Fruit fly (Drosophila melanogaster): Measurements from ENCODE around the gene Eo.

The Eo gene

dm6 chrX:14918750-14919247 is at the start of gene Eo:
TSS of gene Eo (minus strand) at chrX:14918800.
- no peak for TF ChIP-seq tj (GFP tag; optimal IDR thresholded peaks at IDR 0.05)
- TF ChIP-seq kay (GFP tag; ENCODE audit: borderline replicate concordance), result peak; percentile 38
- TF ChIP-seq cnc (optimal IDR thresholded peaks at IDR 0.05), result no peak
- no peak for TF ChIP-seq CG14711 (tag; optimal IDR thresholded peaks at IDR 0.05)
- no peak for TF ChIP-seq pad (GFP tag; optimal IDR thresholded peaks at IDR 0.05)
- TF ChIP-seq Crg-1 (GFP tag; optimal IDR thresholded peaks at IDR 0.05), result no peak
- no peak for TF ChIP-seq ovo (GFP tag; optimal IDR thresholded peaks at IDR 0.05)
- peak; percentile 25 for TF ChIP-seq Hr96 (GFP tag; optimal IDR thresholded peaks at IDR 0.05)
- TF ChIP-seq CG7045 (GFP tag; optimal IDR thresholded peaks at IDR 0.05), result no peak
- peak; percentile 0 for TF ChIP-seq CG7101 (tag; optimal IDR thresholded peaks at IDR 0.05)
- TF ChIP-seq Mnt (GFP tag; optimal IDR thresholded peaks at IDR 0.05), result no peak
- no peak for TF ChIP-seq CG12768 (GFP tag; optimal IDR thresholded peaks at IDR 0.05)
- TF ChIP-seq CG1620 (GFP tag; optimal IDR thresholded peaks at IDR 0.05), result no peak
- peak; percentile 3 for TF ChIP-seq CG5204 (GFP tag; optimal IDR thresholded peaks at IDR 0.05)
- no peak for TF ChIP-seq CG33017 (tag; optimal IDR thresholded peaks at IDR 0.05)
- TF ChIP-seq bab1 (GFP tag; optimal IDR thresholded peaks at IDR 0.05), result peak; percentile 3
- no peak for TF ChIP-seq cic (GFP tag; optimal IDR thresholded peaks at IDR 0.05)

dm6 chrX:14960856-14961255 is 42.3 kb upstream of the Eo start:
- TF ChIP-seq kay (GFP tag; ENCODE audit: borderline replicate concordance), result no peak
- TF ChIP-seq pad (GFP tag; optimal IDR thresholded peaks at IDR 0.05), result no peak
- no peak for TF ChIP-seq ovo (GFP tag; optimal IDR thresholded peaks at IDR 0.05)

dm6 chrX:14955050-14955783 is 36.6 kb upstream of the Eo start, which contains the start of the genes CG9030 and eag:
TSS of gene CG9030 (minus strand) at chrX:14955100.
TSS of gene eag (plus strand) at chrX:14955477.
- TF ChIP-seq ovo (GFP tag; optimal IDR thresholded peaks at IDR 0.05) (peak; percentile 64), CG33017 (tag; optimal IDR thresholded peaks at IDR 0.05) (no peak), tj (GFP tag; optimal IDR thresholded peaks at IDR 0.05) (no peak)

dm6 chrX:14953896-14954295 is 35.3 kb upstream of the Eo start:
- TF ChIP-seq CG7045 (GFP tag; optimal IDR thresholded peaks at IDR 0.05), result no peak
- peak; percentile 31 for TF ChIP-seq CG7101 (tag; optimal IDR thresholded peaks at IDR 0.05)
- TF ChIP-seq Clk (GFP tag; optimal IDR thresholded peaks at IDR 0.05), result no peak
- peak; percentile 7 for TF ChIP-seq bab1 (GFP tag; optimal IDR thresholded peaks at IDR 0.05)
- peak; percentile 65 for TF ChIP-seq CG1620 (GFP tag; optimal IDR thresholded peaks at IDR 0.05)
- peak; percentile 7 for TF ChIP-seq Hr96 (GFP tag; optimal IDR thresholded peaks at IDR 0.05)

dm6 chrX:14952845-14953720 is 34.5 kb upstream of the Eo start, which contains the start of gene pdgy:
TSS of gene pdgy (minus strand) at chrX:14953532.
- TF ChIP-seq toe (GFP tag; optimal IDR thresholded peaks at IDR 0.05) (peak; percentile 32), cic (GFP tag; optimal IDR thresholded peaks at IDR 0.05) (peak; percentile 28), Hr96 (GFP tag; optimal IDR thresholded peaks at IDR 0.05) (peak; percentile 34), CG33017 (tag; optimal IDR thresholded peaks at IDR 0.05) (no peak), ovo (GFP tag; optimal IDR thresholded peaks at IDR 0.05) (no peak), tj (GFP tag; optimal IDR thresholded peaks at IDR 0.05) (peak; percentile 91), CG12768 (GFP tag; optimal IDR thresholded peaks at IDR 0.05) (peak; percentile 57), kay (GFP tag; ENCODE audit: borderline replicate concordance) (peak; percentile 13), pad (GFP tag; optimal IDR thresholded peaks at IDR 0.05) (peak; percentile 84)

dm6 chrX:14952097-14952844 is 33.7 kb upstream of the Eo start:
- no peak for TF ChIP-seq CG1620 (GFP tag; optimal IDR thresholded peaks at IDR 0.05)
- no peak for TF ChIP-seq CG5204 (GFP tag; optimal IDR thresholded peaks at IDR 0.05)
- TF ChIP-seq CG11617 (GFP tag; optimal IDR thresholded peaks at IDR 0.05), result peak; percentile 39
- no peak for TF ChIP-seq CG33017 (tag; optimal IDR thresholded peaks at IDR 0.05)
- TF ChIP-seq CG14711 (tag; optimal IDR thresholded peaks at IDR 0.05), result peak; percentile 28
- peak; percentile 1 for TF ChIP-seq Mnt (GFP tag; optimal IDR thresholded peaks at IDR 0.05)
- no peak for TF ChIP-seq toe (GFP tag; optimal IDR thresholded peaks at IDR 0.05)
- peak; percentile 47 for TF ChIP-seq ovo (GFP tag; optimal IDR thresholded peaks at IDR 0.05)
- TF ChIP-seq CG7045 (GFP tag; optimal IDR thresholded peaks at IDR 0.05), result peak; percentile 29
- TF ChIP-seq kay (GFP tag; ENCODE audit: borderline replicate concordance), result peak; percentile 45
- peak; percentile 86 for TF ChIP-seq pad (GFP tag; optimal IDR thresholded peaks at IDR 0.05)
- peak; percentile 18 for TF ChIP-seq Crg-1 (GFP tag; optimal IDR thresholded peaks at IDR 0.05)
- peak; percentile 90 for TF ChIP-seq tj (GFP tag; optimal IDR thresholded peaks at IDR 0.05)
- peak; percentile 78 for TF ChIP-seq bab1 (GFP tag; optimal IDR thresholded peaks at IDR 0.05)
- TF ChIP-seq cic (GFP tag; optimal IDR thresholded peaks at IDR 0.05), result no peak
- TF ChIP-seq CG7101 (tag; optimal IDR thresholded peaks at IDR 0.05), result peak; percentile 62
- no peak for TF ChIP-seq cnc (optimal IDR thresholded peaks at IDR 0.05)
- TF ChIP-seq Clk (GFP tag; optimal IDR thresholded peaks at IDR 0.05), result no peak
- TF ChIP-seq Hr96 (GFP tag; optimal IDR thresholded peaks at IDR 0.05), result no peak
- TF ChIP-seq CG12768 (GFP tag; optimal IDR thresholded peaks at IDR 0.05), result no peak
